Fruit fly (Drosophila melanogaster) whole organism, embryonic: Measurements from ENCODE around the gene Kdm5.

Experiments used
- Adf1 ChIP-seq: fragments of 200-800 bp; sonication (Bioruptor generic); IDR thresholded peaks from 2 replicates; pipeline ENCODE4 v1.3.6; 2022; ENCODE audit warnings: missing biosample characterization, missing genetic modification characterization
- Bteb2 ChIP-seq: fragments of 200-800 bp; sonication (Bioruptor generic); optimal IDR thresholded peaks from 2 replicates; lab custom pipeline; 2016; ENCODE audit warnings: missing biosample characterization, missing genetic modification characterization
- CG11093 ChIP-seq: fragments of 200-800 bp; sonication (Bioruptor generic); IDR thresholded peaks from 3 replicates; pipeline ENCODE4 v1.3.6; 2022; ENCODE audit warnings: missing biosample characterization, missing genetic modification characterization
- CG11723 ChIP-seq: fragments of 200-800 bp; sonication (Bioruptor generic); optimal IDR thresholded peaks from 2 replicates; lab custom pipeline; 2017; ENCODE audit warnings: missing biosample characterization, mild to moderate bottlenecking, missing genetic modification characterization
- CG12071 ChIP-seq: fragments of 200-800 bp; sonication (Bioruptor generic); optimal IDR thresholded peaks from 3 replicates; lab custom pipeline; 2018; ENCODE audit warnings: missing biosample characterization, mild to moderate bottlenecking, missing genetic modification characterization
- CG1603 ChIP-seq: fragments of 200-800 bp; sonication (Bioruptor generic); optimal IDR thresholded peaks from 2 replicates; lab custom pipeline; 2019; ENCODE audit warnings: missing biosample characterization, mild to moderate bottlenecking, missing genetic modification characterization, moderate library complexity
- CG16813 ChIP-seq: fragments of 200-800 bp; sonication (Bioruptor generic); IDR thresholded peaks from 3 replicates; pipeline ENCODE4 v1.3.6; 2022; ENCODE audit warnings: missing biosample characterization, missing genetic modification characterization; ENCODE audit not compliant: partially characterized antibody
- CG16815 ChIP-seq: fragments of 200-800 bp; sonication (Bioruptor generic); optimal IDR thresholded peaks from 3 replicates; lab custom pipeline; 2017; ENCODE audit warnings: missing biosample characterization, mild to moderate bottlenecking, missing genetic modification characterization
- CG18599 ChIP-seq: fragments of 200-800 bp; sonication (Bioruptor generic); optimal IDR thresholded peaks from 3 replicates; lab custom pipeline; 2017; ENCODE audit warnings: missing biosample characterization, missing genetic modification characterization, mild to moderate bottlenecking, moderate library complexity, missing genetic modification reagents
- CG30403 ChIP-seq: fragments of 200-800 bp; sonication (Bioruptor generic); optimal IDR thresholded peaks from 3 replicates; lab custom pipeline; 2016; ENCODE audit warnings: missing biosample characterization, missing genetic modification characterization
- CG30431 ChIP-seq: fragments of 200-800 bp; sonication (Bioruptor generic); optimal IDR thresholded peaks from 2 replicates; lab custom pipeline; 2017; ENCODE audit warnings: missing biosample characterization, missing genetic modification characterization
- CG3163 ChIP-seq: fragments of 200-800 bp; sonication (Bioruptor generic); optimal IDR thresholded peaks from 3 replicates; lab custom pipeline; 2016; ENCODE audit warnings: missing biosample characterization, missing genetic modification characterization
- CG3847 ChIP-seq: fragments of 200-800 bp; sonication (Bioruptor generic); IDR thresholded peaks from 2 replicates; pipeline ENCODE4 v1.3.6; 2022; ENCODE audit warnings: missing biosample characterization, missing genetic modification characterization
- CG4360 ChIP-seq: fragments of 200-800 bp; sonication (Bioruptor generic); IDR thresholded peaks from 2 replicates; pipeline ENCODE4 v1.3.6; 2022; ENCODE audit warnings: missing biosample characterization, missing genetic modification characterization
- CG4617 ChIP-seq: fragments of 200-800 bp; sonication (Bioruptor generic); optimal IDR thresholded peaks from 3 replicates; lab custom pipeline; 2016; ENCODE audit warnings: missing biosample characterization, missing genetic modification characterization, borderline replicate concordance
- CG4730 ChIP-seq: fragments of 200-800 bp; sonication (Bioruptor generic); IDR thresholded peaks from 2 replicates; pipeline ENCODE4 v1.3.6; 2022; ENCODE audit warnings: missing biosample characterization, missing genetic modification characterization
- CG7372 ChIP-seq: fragments of 200-800 bp; sonication (Bioruptor generic); IDR thresholded peaks from 2 replicates; pipeline ENCODE4 v1.3.6; 2022; ENCODE audit warnings: missing biosample characterization, missing genetic modification characterization
- CG7556 ChIP-seq: fragments of 200-800 bp; sonication (Bioruptor generic); optimal IDR thresholded peaks from 2 replicates; lab custom pipeline; 2017; ENCODE audit warnings: missing biosample characterization, mild to moderate bottlenecking, missing genetic modification characterization
- CG9609 ChIP-seq: fragments of 200-800 bp; sonication (Bioruptor generic); optimal IDR thresholded peaks from 3 replicates; lab custom pipeline; 2016; ENCODE audit warnings: missing biosample characterization, missing genetic modification characterization
- CTCF ChIP-seq: fragments of 200-800 bp; sonication (Bioruptor generic); optimal IDR thresholded peaks from 2 replicates; lab custom pipeline; 2017; ENCODE audit warnings: missing biosample characterization, mild to moderate bottlenecking, missing genetic modification characterization, moderate library complexity
- D ChIP-seq, 2 experiments: fragments of 200-800 bp in 1 of 2; fragments of >200 bp in 1 of 2; sonication (Bioruptor generic) in 1 of 2; optimal IDR thresholded peaks; 2 replicates in 1 of 2; 3 replicates in 1 of 2; lab custom pipeline; 2017; ENCODE audit warnings: mild to moderate bottlenecking in 1 of 2, missing biosample characterization in 1 of 2, missing genetic modification characterization in 1 of 2, missing genetic modification reagents in 1 of 2
- Doc2 ChIP-seq: fragments of 200-800 bp; sonication (Bioruptor generic); IDR thresholded peaks from 2 replicates; pipeline ENCODE4 v1.3.6; 2022; ENCODE audit warnings: missing biosample characterization, missing genetic modification characterization
- Dref ChIP-seq: fragments of 200-800 bp; sonication (Bioruptor generic); IDR thresholded peaks from 2 replicates; pipeline ENCODE4 v1.3.6; 2022; ENCODE audit warnings: missing biosample characterization, missing genetic modification characterization
- Hand ChIP-seq: fragments of 200-800 bp; sonication (Bioruptor generic); optimal IDR thresholded peaks from 2 replicates; lab custom pipeline; 2017; ENCODE audit warnings: mild to moderate bottlenecking, missing biosample characterization, missing genetic modification reagents, missing genetic modification characterization
- Hmx ChIP-seq: fragments of 200-800 bp; sonication (Bioruptor generic); optimal IDR thresholded peaks from 2 replicates; lab custom pipeline; 2016; ENCODE audit warnings: missing biosample characterization, missing genetic modification characterization
- Meics ChIP-seq: fragments of 200-800 bp; sonication (Bioruptor generic); optimal IDR thresholded peaks from 2 replicates; lab custom pipeline; 2017; ENCODE audit warnings: missing biosample characterization, mild to moderate bottlenecking, missing genetic modification characterization
- Mrtf ChIP-seq: fragments of 200-800 bp; sonication (Bioruptor generic); IDR thresholded peaks from 3 replicates; pipeline ENCODE4 v1.3.6; 2022; ENCODE audit warnings: missing biosample characterization, missing genetic modification characterization
- NC2α ChIP-seq: fragments of 200-800 bp; sonication (Bioruptor generic); optimal IDR thresholded peaks from 2 replicates; lab custom pipeline; 2016; ENCODE audit warnings: missing biosample characterization, missing genetic modification characterization
- NK7.1 ChIP-seq: fragments of 200-800 bp; sonication (Bioruptor generic); optimal IDR thresholded peaks from 3 replicates; lab custom pipeline; 2016; ENCODE audit warnings: missing biosample characterization, missing genetic modification characterization
- Ravus ChIP-seq: fragments of 200-800 bp; sonication (Bioruptor generic); IDR thresholded peaks from 2 replicates; pipeline ENCODE4 v1.3.6; 2022; ENCODE audit warnings: missing biosample characterization, missing genetic modification characterization
- Spps ChIP-seq: fragments of 200-800 bp; sonication (Bioruptor generic); optimal IDR thresholded peaks from 2 replicates; lab custom pipeline; 2018; ENCODE audit warnings: missing biosample characterization, mild to moderate bottlenecking, missing genetic modification characterization
- Ssrp ChIP-seq: fragments of 200-800 bp; sonication (Bioruptor generic); optimal IDR thresholded peaks from 2 replicates; lab custom pipeline; 2018; ENCODE audit warnings: missing biosample characterization, mild to moderate bottlenecking, missing genetic modification characterization, moderate library complexity
- Usf ChIP-seq: fragments of 200-800 bp; sonication (Bioruptor generic); optimal IDR thresholded peaks from 2 replicates; lab custom pipeline; 2017; ENCODE audit warnings: missing genotype, missing biosample characterization, missing genetic modification characterization
- cg ChIP-seq: fragments of 200-800 bp; sonication (Bioruptor generic); optimal IDR thresholded peaks from 3 replicates; lab custom pipeline; 2019; ENCODE audit warnings: missing biosample characterization, mild to moderate bottlenecking, missing genetic modification characterization, moderate library complexity
- chif ChIP-seq, 2 experiments: fragments of 200-800 bp; sonication (Bioruptor generic); optimal IDR thresholded peaks; 3 replicates each; lab custom pipeline; 2016; ENCODE audit warnings: missing biosample characterization in 2 of 2, missing genetic modification characterization in 2 of 2
- chm ChIP-seq: fragments of 200-800 bp; sonication (Bioruptor generic); IDR thresholded peaks from 2 replicates; pipeline ENCODE4 v1.3.6; 2022; ENCODE audit warnings: missing biosample characterization, missing genetic modification characterization
- emc ChIP-seq: fragments of 200-800 bp; sonication (Bioruptor generic); optimal IDR thresholded peaks from 2 replicates; lab custom pipeline; 2016; ENCODE audit warnings: missing biosample characterization, missing genetic modification characterization
- gcm2 ChIP-seq: fragments of 200-800 bp; sonication (Bioruptor generic); optimal IDR thresholded peaks from 2 replicates; lab custom pipeline; 2016; ENCODE audit warnings: missing biosample characterization, missing genetic modification characterization
- gro ChIP-seq: fragments of 200-800 bp; sonication (Bioruptor generic); optimal IDR thresholded peaks from 2 replicates; lab custom pipeline; 2016; ENCODE audit warnings: missing biosample characterization, missing genetic modification characterization
- ken ChIP-seq: fragments of 200-800 bp; sonication (Bioruptor generic); IDR thresholded peaks from 3 replicates; pipeline ENCODE4 v1.3.6; 2022; ENCODE audit warnings: missing biosample characterization, missing genetic modification characterization
- mirr ChIP-seq: fragments of 200-800 bp; sonication (Bioruptor generic); optimal IDR thresholded peaks from 3 replicates; lab custom pipeline; 2018; ENCODE audit warnings: missing biosample characterization, mild to moderate bottlenecking, missing genetic modification characterization
- pum ChIP-seq: fragments of 200-800 bp; sonication (Bioruptor generic); optimal IDR thresholded peaks from 2 replicates; lab custom pipeline; 2016; ENCODE audit warnings: missing biosample characterization, missing genetic modification characterization
- ranshi ChIP-seq: fragments of 200-800 bp; sonication (Bioruptor generic); IDR thresholded peaks from 2 replicates; pipeline ENCODE4 v1.3.6; 2022; ENCODE audit warnings: missing biosample characterization, missing genetic modification characterization
- sens-2 ChIP-seq: fragments of 200-800 bp; sonication (Bioruptor generic); IDR thresholded peaks from 2 replicates; pipeline ENCODE4 v1.3.6; 2022; ENCODE audit warnings: missing biosample characterization, missing genetic modification characterization
- shn ChIP-seq: fragments of 200-800 bp; sonication (Bioruptor generic); optimal IDR thresholded peaks from 3 replicates; lab custom pipeline; 2016; ENCODE audit warnings: missing biosample characterization, missing genetic modification characterization
- slbo ChIP-seq: fragments of 200-800 bp; sonication (Bioruptor generic); IDR thresholded peaks from 2 replicates; pipeline ENCODE4 v1.3.6; 2022; ENCODE audit warnings: missing biosample characterization, missing genetic modification characterization
- sqz ChIP-seq: fragments of 200-800 bp; sonication (Bioruptor generic); optimal IDR thresholded peaks from 3 replicates; lab custom pipeline; 2018; ENCODE audit warnings: missing biosample characterization, mild to moderate bottlenecking, missing genetic modification characterization
- tll ChIP-seq, 2 experiments: fragments of 200-800 bp in 1 of 2; fragments of >200 bp in 1 of 2; sonication (Bioruptor generic) in 1 of 2; optimal IDR thresholded peaks; 2 replicates each; lab custom pipeline; 2017 to 2019; ENCODE audit warnings: missing biosample characterization in 2 of 2, missing genetic modification characterization in 2 of 2, mild to moderate bottlenecking in 1 of 2, moderate library complexity in 1 of 2
- toy ChIP-seq: fragments of 200-800 bp; sonication (Bioruptor generic); IDR thresholded peaks from 2 replicates; pipeline ENCODE4 v1.3.6; 2022; ENCODE audit warnings: missing biosample characterization, missing genetic modification characterization
- trem ChIP-seq: fragments of 200-800 bp; optimal IDR thresholded peaks from 3 replicates; lab custom pipeline; 2019; ENCODE audit warnings: missing biosample characterization, mild to moderate bottlenecking, missing genetic modification characterization, moderate library complexity
- twi ChIP-seq: fragments of 200-800 bp; optimal IDR thresholded peaks from 2 replicates; lab custom pipeline; 2019; ENCODE audit warnings: missing biosample characterization, mild to moderate bottlenecking, missing genetic modification characterization, moderate library complexity
- zfh2 ChIP-seq: fragments of 200-800 bp; sonication (Bioruptor generic); optimal IDR thresholded peaks from 2 replicates; lab custom pipeline; 2016; ENCODE audit warnings: missing biosample characterization, missing genetic modification characterization

Kdm5 gene

dm6 chr2L:6037830-6038229 is 38.5 kb upstream of the Kdm5 start, which contains the start of the genes CG9117 and CG31643 (continued):
- TF ChIP-seq sens-2 (GFP tag; lab: Robert Waterston, UW) (no peak), CG4730 (GFP tag; lab: Robert Waterston, UW) (no peak), D (optimal IDR thresholded peaks at IDR 0.05; lab: Kevin White, UChicago) (no peak), D (GFP tag; optimal IDR thresholded peaks at IDR 0.05; lab: Kevin White, UChicago) (no peak), CG3847 (GFP tag; lab: Robert Waterston, UW) (peak; percentile 28; the same call in 1 of the 2 replicates), emc (GFP tag; lab: Kevin White, UChicago) (no peak), pum (GFP tag; lab: Kevin White, UChicago) (peak; percentile 13), CG12071 (GFP tag; lab: Kevin White, UChicago) (no peak), NK7.1 (GFP tag; lab: Kevin White, UChicago) (no peak), Hand (GFP tag; lab: Kevin White, UChicago) (no peak), trem (tag; lab: Kevin White, UChicago) (peak; percentile 99), CG7556 (GFP tag; lab: Kevin White, UChicago) (peak; percentile 26), CG18599 (GFP tag; lab: Kevin White, UChicago) (no peak), CG11723 (GFP tag; lab: Kevin White, UChicago) (no peak), CG16813 (no peak), Bteb2 (GFP tag; lab: Kevin White, UChicago) (peak; percentile 73), cg (GFP tag; lab: Kevin White, UChicago) (no peak), CG9609 (GFP tag; lab: Kevin White, UChicago) (peak; percentile 65), NC2α (GFP tag; lab: Kevin White, UChicago) (no peak), CG4617 (peak; percentile 51), Meics (GFP tag; lab: Kevin White, UChicago) (no peak), CG3163 (GFP tag; lab: Kevin White, UChicago) (no peak), CG11093 (GFP tag; lab: Robert Waterston, UW) (no peak), CG4360 (no peak), Doc2 (GFP tag; lab: Robert Waterston, UW) (no peak), Ssrp (tag; lab: Kevin White, UChicago) (peak; percentile 4), CG30431 (GFP tag; lab: Kevin White, UChicago) (no peak), ranshi (GFP tag; lab: Robert Waterston, UW) (no peak), CG1603 (tag; lab: Kevin White, UChicago) (peak; percentile 69), Dref (no peak), Mrtf (GFP tag; lab: Robert Waterston, UW) (no peak), tll (GFP tag; optimal IDR thresholded peaks at IDR 0.05; lab: Kevin White, UChicago) (peak in 1 of 2 experiments; percentile 76), chm (GFP tag; lab: Robert Waterston, UW) (no peak), chif (GFP tag; optimal IDR thresholded peaks at IDR 0.05; lab: Kevin White, UChicago) (peak in 1 of 2 experiments; percentile 31), CTCF (no peak), gro (GFP tag; lab: Kevin White, UChicago) (peak; percentile 64), slbo (GFP tag; lab: Robert Waterston, UW) (no peak; the same call in 1 of the 2 replicates), zfh2 (GFP tag; lab: Kevin White, UChicago) (peak; percentile 68), Ravus (no peak), ken (GFP tag; lab: Robert Waterston, UW) (no peak), shn (GFP tag; lab: Kevin White, UChicago) (peak; percentile 58), toy (GFP tag; lab: Robert Waterston, UW) (no peak), gcm2 (no peak), CG16815 (GFP tag; lab: Kevin White, UChicago) (no peak), twi (tag; lab: Kevin White, UChicago) (peak; percentile 11), CG30403 (GFP tag; lab: Kevin White, UChicago) (peak; percentile 70), sqz (GFP tag; lab: Kevin White, UChicago) (no peak), Hmx (GFP tag; lab: Kevin White, UChicago) (no peak), Spps (no peak), mirr (GFP tag; lab: Kevin White, UChicago) (peak; percentile 48), Adf1 (GFP tag; lab: Robert Waterston, UW) (no peak), CG7372 (GFP tag; lab: Robert Waterston, UW) (no peak), Usf (GFP tag; lab: Kevin White, UChicago) (no peak)
